Fruit fly (Drosophila melanogaster): ENCODE data around the gene CG43844.

The CG43844 gene

DNA sequence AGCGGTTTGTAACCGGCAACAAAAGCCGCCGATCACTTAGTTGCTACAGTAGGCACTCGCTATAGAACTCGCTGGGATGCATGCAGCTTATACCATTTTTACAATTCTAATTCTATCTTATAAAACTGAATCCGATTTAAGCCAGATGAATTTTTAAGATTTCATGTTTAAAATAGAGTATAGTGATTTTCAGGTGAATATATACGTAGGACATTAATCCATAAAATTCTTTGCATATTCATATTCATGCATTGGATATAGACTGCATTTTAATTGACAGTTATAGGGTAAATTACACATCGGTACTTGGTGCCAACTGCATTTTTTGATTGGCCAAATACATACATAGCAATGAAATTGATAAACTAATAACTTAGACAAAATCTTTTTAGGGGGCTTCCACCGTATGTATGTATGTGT lies 1.7 kb upstream of the CG43844 start (continued):
- no peak for TF ChIP-seq CG8765 (GFP tag; IDR thresholded peaks at IDR 0.05)
- TF ChIP-seq psq (GFP tag; optimal IDR thresholded peaks at IDR 0.05), result no peak
- TF ChIP-seq ttk (GFP tag; IDR thresholded peaks at IDR 0.05), result peak; percentile 38; the same call in 1 of the 2 replicates
- peak; percentile 15 for TF ChIP-seq Ssrp (tag; optimal IDR thresholded peaks at IDR 0.05)
- no peak for TF ChIP-seq tna (GFP tag; IDR thresholded peaks at IDR 0.05; ENCODE audit: partially characterized antibody)
- TF ChIP-seq CG10209 (GFP tag; optimal IDR thresholded peaks at IDR 0.05), result peak; percentile 22
- peak; percentile 31; the same call in 1 of the 2 replicates for TF ChIP-seq Atf6 (GFP tag; IDR thresholded peaks at IDR 0.05)
- no peak for TF ChIP-seq btn (GFP tag; optimal IDR thresholded peaks at IDR 0.05)
- no peak for TF ChIP-seq zen (tag; optimal IDR thresholded peaks at IDR 0.05)
- peak; percentile 11 for TF ChIP-seq CG2120 (GFP tag; optimal IDR thresholded peaks at IDR 0.05)
- TF ChIP-seq tgo (GFP tag; IDR thresholded peaks at IDR 0.05), result peak; percentile 36; the same call in 1 of the 3 replicates
- no peak for TF ChIP-seq scrt (GFP tag; optimal IDR thresholded peaks at IDR 0.05)
- TF ChIP-seq bcd (GFP tag; optimal IDR thresholded peaks at IDR 0.05), result peak; percentile 32
- TF ChIP-seq Bdp1 (GFP tag; optimal IDR thresholded peaks at IDR 0.05), result no peak
- peak; percentile 57 for TF ChIP-seq E2f1 (GFP tag; IDR thresholded peaks at IDR 0.05)
- peak; percentile 51 for TF ChIP-seq sens (GFP tag)
- peak; percentile 49 for TF ChIP-seq CG8944 (GFP tag; optimal IDR thresholded peaks at IDR 0.05)
- TF ChIP-seq dmrt11E (tag; optimal IDR thresholded peaks at IDR 0.05), result peak; percentile 7
- TF ChIP-seq CG7839 (tag; optimal IDR thresholded peaks at IDR 0.05), result peak; percentile 75
- TF ChIP-seq esg (GFP tag; conservative IDR thresholded peaks at IDR 0.05), result peak; percentile 39; the same call in 1 of the 2 replicates
- peak; percentile 34 for TF ChIP-seq fd96Cb (tag; optimal IDR thresholded peaks at IDR 0.05)
- peak; percentile 46; the same call in 1 of the 2 replicates for TF ChIP-seq Rx (GFP tag; IDR thresholded peaks at IDR 0.05)
- no peak for TF ChIP-seq CG8089 (GFP tag; optimal IDR thresholded peaks at IDR 0.05)
- TF ChIP-seq Nf-YA (GFP tag; IDR thresholded peaks at IDR 0.05), result 0 out of 2 replicates have a peak, but pooled peaks have one; percentile 23
- no peak for TF ChIP-seq Oaz (GFP tag; IDR thresholded peaks at IDR 0.05)
- TF ChIP-seq CG11456 (GFP tag; IDR thresholded peaks at IDR 0.05), result peak; percentile 57; the same call in 1 of the 3 replicates
- TF ChIP-seq grau (tag; optimal IDR thresholded peaks at IDR 0.05), result peak; percentile 84
- TF ChIP-seq ken (GFP tag; IDR thresholded peaks at IDR 0.05), result 0 out of 3 replicates have a peak, but pooled peaks have one; percentile 53
- TF ChIP-seq CG4404 (GFP tag; IDR thresholded peaks at IDR 0.05), result peak; percentile 25; the same call in 1 of the 2 replicates
- peak; percentile 39 for TF ChIP-seq Blimp-1 (GFP tag; optimal IDR thresholded peaks at IDR 0.05)
- peak; percentile 9 for TF ChIP-seq CG6654 (GFP tag; optimal IDR thresholded peaks at IDR 0.05)
- TF ChIP-seq CG10543 (GFP tag; optimal IDR thresholded peaks at IDR 0.05), result no peak
- TF ChIP-seq Meics (GFP tag; optimal IDR thresholded peaks at IDR 0.05), result peak; percentile 0
- peak; percentile 12 for TF ChIP-seq tin (GFP tag; optimal IDR thresholded peaks at IDR 0.05)
- no peak for TF ChIP-seq sc (optimal IDR thresholded peaks at IDR 0.05)
- no peak for TF ChIP-seq sc (GFP tag; optimal IDR thresholded peaks at IDR 0.05)
- peak in 1 of 2 experiments; percentile 8 for TF ChIP-seq chif (GFP tag; optimal IDR thresholded peaks at IDR 0.05)
- peak; percentile 36 for TF ChIP-seq CG18476 (GFP tag; optimal IDR thresholded peaks at IDR 0.05)
- TF ChIP-seq CG10979 (tag; optimal IDR thresholded peaks at IDR 0.05), result peak; percentile 49
- TF ChIP-seq CG30403 (GFP tag; optimal IDR thresholded peaks at IDR 0.05), result peak; percentile 60
- peak; percentile 71 for TF ChIP-seq CG2712 (tag; optimal IDR thresholded peaks at IDR 0.05)
- TF ChIP-seq sisA (GFP tag; IDR thresholded peaks at IDR 0.05), result peak; percentile 51; the same call in 1 of the 2 replicates
- no peak for TF ChIP-seq NC2β (GFP tag; optimal IDR thresholded peaks at IDR 0.05)
- TF ChIP-seq CG17359 (tag; optimal IDR thresholded peaks at IDR 0.05), result peak; percentile 45
- TF ChIP-seq CG31224 (GFP tag; IDR thresholded peaks at IDR 0.05), result peak; percentile 32
- peak; percentile 11 for TF ChIP-seq pum (GFP tag; optimal IDR thresholded peaks at IDR 0.05)
- no peak for TF ChIP-seq prd (optimal IDR thresholded peaks at IDR 0.05)
- peak; percentile 67 for TF ChIP-seq prd (GFP tag; IDR thresholded peaks at IDR 0.05)
- peak; percentile 18 for TF ChIP-seq CG13424 (tag; optimal IDR thresholded peaks at IDR 0.05)
- peak; percentile 65 for TF ChIP-seq Ptx1 (GFP tag; IDR thresholded peaks at IDR 0.05)
- peak; percentile 1 for TF ChIP-seq CG15601 (tag; optimal IDR thresholded peaks at IDR 0.05)

All from whole organism, embryonic.